Fruit fly (Drosophila melanogaster): ENCODE measurements around the gene blot.

dm6 chr3L:17391132-17391531 lies 30.2 kb downstream of the blot start:
- TF ChIP-seq CTCF (optimal IDR thresholded peaks at IDR 0.05) (no peak), CG8478 (optimal IDR thresholded peaks at IDR 0.05) (no peak)

Data from S2 (cell line).